Fruit fly (Drosophila melanogaster) whole organism, embryonic: ENCODE data around the gene CG13627.
A peak's percentile ranks its signal among the peaks of the same experiment; 100 is the strongest.

Experiments
- Ada2b ChIP-seq: fragments of 200-800 bp; sonication (Bioruptor generic); IDR thresholded peaks from 2 replicates; pipeline ENCODE4 v1.3.6; 2022; ENCODE audit warnings: missing biosample characterization, missing genetic modification characterization
- Aef1 ChIP-seq: fragments of 200-800 bp; sonication (Bioruptor generic); IDR thresholded peaks from 3 replicates; pipeline ENCODE4 v1.3.6; 2022; ENCODE audit warnings: missing biosample characterization, missing genetic modification characterization
- Bteb2 ChIP-seq: fragments of 200-800 bp; sonication (Bioruptor generic); optimal IDR thresholded peaks from 2 replicates; lab custom pipeline; 2016; ENCODE audit warnings: missing biosample characterization, missing genetic modification characterization
- CG11456 ChIP-seq: fragments of 200-800 bp; sonication (Bioruptor generic); IDR thresholded peaks from 3 replicates; pipeline ENCODE4 v1.3.6; 2022; ENCODE audit warnings: missing biosample characterization, missing genetic modification characterization
- CG12071 ChIP-seq: fragments of 200-800 bp; sonication (Bioruptor generic); optimal IDR thresholded peaks from 3 replicates; lab custom pipeline; 2018; ENCODE audit warnings: missing biosample characterization, mild to moderate bottlenecking, missing genetic modification characterization
- CG12942 ChIP-seq: fragments of 200-800 bp; sonication (Bioruptor generic); optimal IDR thresholded peaks from 3 replicates; lab custom pipeline; 2016; ENCODE audit warnings: missing biosample characterization, missing genetic modification characterization
- CG13775 ChIP-seq: fragments of 200-800 bp; sonication (Bioruptor generic); optimal IDR thresholded peaks from 3 replicates; lab custom pipeline; 2017; ENCODE audit warnings: missing biosample characterization, mild to moderate bottlenecking, missing genetic modification characterization
- CG14860 ChIP-seq: fragments of 200-800 bp; sonication (Bioruptor generic); IDR thresholded peaks from 3 replicates; pipeline ENCODE4 v1.3.6; 2022; ENCODE audit warnings: missing biosample characterization, missing genetic modification characterization; ENCODE audit not compliant: partially characterized antibody
- CG32532 ChIP-seq: fragments of 200-800 bp; sonication (Bioruptor generic); IDR thresholded peaks from 2 replicates; pipeline ENCODE4 v1.3.6; 2022; ENCODE audit warnings: missing biosample characterization, missing genetic modification characterization
- CG3838 ChIP-seq: fragments of 200-800 bp; sonication (Bioruptor generic); optimal IDR thresholded peaks from 3 replicates; lab custom pipeline; 2016; ENCODE audit warnings: missing biosample characterization, missing genetic modification characterization
- CG3847 ChIP-seq: fragments of 200-800 bp; sonication (Bioruptor generic); IDR thresholded peaks from 2 replicates; pipeline ENCODE4 v1.3.6; 2022; ENCODE audit warnings: missing biosample characterization, missing genetic modification characterization
- CG8944 ChIP-seq: fragments of 200-800 bp; sonication (Bioruptor generic); optimal IDR thresholded peaks from 3 replicates; lab custom pipeline; 2016; ENCODE audit warnings: missing biosample characterization, missing genetic modification characterization
- CG9797 ChIP-seq: fragments of 200-800 bp; sonication (Bioruptor generic); optimal IDR thresholded peaks from 3 replicates; lab custom pipeline; 2018; ENCODE audit warnings: missing biosample characterization, mild to moderate bottlenecking, missing genetic modification characterization
- Ets65A ChIP-seq: fragments of 200-800 bp; sonication (Bioruptor generic); peaks from one replicate; lab custom pipeline; 2016; ENCODE audit warnings: missing biosample characterization, missing genetic modification characterization
- H15 ChIP-seq: fragments of 200-800 bp; sonication (Bioruptor generic); IDR thresholded peaks from 3 replicates; pipeline ENCODE4 v1.3.6; 2022; ENCODE audit warnings: missing biosample characterization, missing genetic modification characterization
- Hr39 ChIP-seq: fragments of >200 bp; optimal IDR thresholded peaks from 2 replicates; lab custom pipeline; 2017
- Mad ChIP-seq: fragments of 200-800 bp; sonication (Bioruptor generic); optimal IDR thresholded peaks from 2 replicates; lab custom pipeline; 2016; ENCODE audit warnings: missing biosample characterization, missing genetic modification characterization
- Meics ChIP-seq: fragments of 200-800 bp; sonication (Bioruptor generic); optimal IDR thresholded peaks from 2 replicates; lab custom pipeline; 2017; ENCODE audit warnings: missing biosample characterization, mild to moderate bottlenecking, missing genetic modification characterization
- Mes4 ChIP-seq: fragments of 200-800 bp; sonication (Bioruptor generic); optimal IDR thresholded peaks from 2 replicates; lab custom pipeline; 2016; ENCODE audit warnings: missing biosample characterization, missing genetic modification characterization
- NK7.1 ChIP-seq: fragments of 200-800 bp; sonication (Bioruptor generic); optimal IDR thresholded peaks from 3 replicates; lab custom pipeline; 2016; ENCODE audit warnings: missing biosample characterization, missing genetic modification characterization
- NfI ChIP-seq: fragments of 200-800 bp; sonication (Bioruptor generic); optimal IDR thresholded peaks from 3 replicates; lab custom pipeline; 2018; ENCODE audit warnings: missing biosample characterization, mild to moderate bottlenecking, missing genetic modification characterization, moderate library complexity
- Side ChIP-seq: fragments of 200-800 bp; sonication (Bioruptor generic); optimal IDR thresholded peaks from 2 replicates; lab custom pipeline; 2016; ENCODE audit warnings: missing biosample characterization, missing genetic modification characterization
- Sin3A ChIP-seq: fragments of >200 bp; optimal IDR thresholded peaks from 2 replicates; lab custom pipeline; 2018
- ac ChIP-seq: fragments of 200-800 bp; sonication (Bioruptor generic); optimal IDR thresholded peaks from 3 replicates; lab custom pipeline; 2017; ENCODE audit warnings: missing biosample characterization, mild to moderate bottlenecking, missing genetic modification characterization
- ash1 ChIP-seq: fragments of 200-800 bp; sonication (Bioruptor generic); optimal IDR thresholded peaks from 2 replicates; lab custom pipeline; 2018; ENCODE audit warnings: missing biosample characterization, mild to moderate bottlenecking, missing genetic modification characterization
- cad ChIP-seq: fragments of >200 bp; optimal IDR thresholded peaks from 2 replicates; lab custom pipeline; 2017; ENCODE audit warnings: missing biosample characterization, missing genetic modification characterization
- esg ChIP-seq: fragments of 200-800 bp; sonication (Bioruptor generic); conservative IDR thresholded peaks from 2 replicates; pipeline ENCODE4 v1.3.6; 2022; ENCODE audit warnings: missing biosample characterization, missing genetic modification characterization
- eve ChIP-seq, 2 experiments: fragments of >200 bp; optimal IDR thresholded peaks; 2 replicates each; lab custom pipeline; 2017; ENCODE audit warnings: missing biosample characterization in 2 of 2, missing genetic modification characterization in 2 of 2
- gcm2 ChIP-seq: fragments of 200-800 bp; sonication (Bioruptor generic); optimal IDR thresholded peaks from 2 replicates; lab custom pipeline; 2016; ENCODE audit warnings: missing biosample characterization, missing genetic modification characterization
- ham ChIP-seq: fragments of 200-800 bp; sonication (Bioruptor generic); IDR thresholded peaks from 2 replicates; pipeline ENCODE4 v1.3.6; 2022; ENCODE audit warnings: missing biosample characterization, missing genetic modification characterization
- inv ChIP-seq: fragments of 200-800 bp; sonication (Bioruptor generic); IDR thresholded peaks from 2 replicates; pipeline ENCODE4 v1.3.6; 2022; ENCODE audit warnings: missing biosample characterization, missing genetic modification characterization; ENCODE audit not compliant: partially characterized antibody
- lola ChIP-seq, 3 experiments: fragments of >200 bp in 2 of 3; fragments of 200-800 bp in 1 of 3; sonication (Bioruptor generic) in 1 of 3; optimal IDR thresholded peaks; 2 replicates each; lab custom pipeline; 2017 to 2019; ENCODE audit warnings: missing biosample characterization in 3 of 3, missing genetic modification characterization in 3 of 3, mild to moderate bottlenecking in 1 of 3, moderate library complexity in 1 of 3
- luna ChIP-seq: fragments of 200-800 bp; sonication (Bioruptor generic); optimal IDR thresholded peaks from 2 replicates; lab custom pipeline; 2016; ENCODE audit warnings: missing biosample characterization, missing genetic modification characterization
- nom ChIP-seq: fragments of 200-800 bp; sonication (Bioruptor generic); optimal IDR thresholded peaks from 2 replicates; lab custom pipeline; 2017; ENCODE audit warnings: missing biosample characterization, missing genetic modification characterization, mild to moderate bottlenecking, moderate library complexity, missing genetic modification reagents
- run ChIP-seq: fragments of 200-800 bp; sonication (Bioruptor generic); optimal IDR thresholded peaks from 3 replicates; lab custom pipeline; 2018; ENCODE audit warnings: missing biosample characterization, mild to moderate bottlenecking, missing genetic modification characterization
- salm ChIP-seq: fragments of 200-800 bp; sonication (Bioruptor generic); optimal IDR thresholded peaks from 2 replicates; lab custom pipeline; 2018; ENCODE audit warnings: missing biosample characterization, mild to moderate bottlenecking, missing genetic modification characterization
- sob ChIP-seq: fragments of 200-800 bp; sonication (Bioruptor generic); IDR thresholded peaks from 2 replicates; pipeline ENCODE4 v1.3.6; 2022; ENCODE audit warnings: missing biosample characterization, missing genetic modification characterization
- sug ChIP-seq: fragments of 200-800 bp; optimal IDR thresholded peaks from 2 replicates; lab custom pipeline; 2019; ENCODE audit warnings: missing biosample characterization, mild to moderate bottlenecking, missing genetic modification characterization, moderate library complexity
- toy ChIP-seq: fragments of 200-800 bp; sonication (Bioruptor generic); IDR thresholded peaks from 2 replicates; pipeline ENCODE4 v1.3.6; 2022; ENCODE audit warnings: missing biosample characterization, missing genetic modification characterization
- trem ChIP-seq: fragments of 200-800 bp; optimal IDR thresholded peaks from 3 replicates; lab custom pipeline; 2019; ENCODE audit warnings: missing biosample characterization, mild to moderate bottlenecking, missing genetic modification characterization, moderate library complexity
- ttk ChIP-seq: fragments of 200-800 bp; sonication (Bioruptor generic); IDR thresholded peaks from 2 replicates; pipeline ENCODE4 v2.1.2; 2022; ENCODE audit warnings: missing biosample characterization, missing genetic modification characterization
- zen2 ChIP-seq: fragments of 200-800 bp; sonication (Bioruptor generic); IDR thresholded peaks from 3 replicates; pipeline ENCODE4 v1.3.6; 2022; ENCODE audit warnings: missing biosample characterization, missing genetic modification characterization; ENCODE audit not compliant: partially characterized antibody

Gene CG13627

DNA sequence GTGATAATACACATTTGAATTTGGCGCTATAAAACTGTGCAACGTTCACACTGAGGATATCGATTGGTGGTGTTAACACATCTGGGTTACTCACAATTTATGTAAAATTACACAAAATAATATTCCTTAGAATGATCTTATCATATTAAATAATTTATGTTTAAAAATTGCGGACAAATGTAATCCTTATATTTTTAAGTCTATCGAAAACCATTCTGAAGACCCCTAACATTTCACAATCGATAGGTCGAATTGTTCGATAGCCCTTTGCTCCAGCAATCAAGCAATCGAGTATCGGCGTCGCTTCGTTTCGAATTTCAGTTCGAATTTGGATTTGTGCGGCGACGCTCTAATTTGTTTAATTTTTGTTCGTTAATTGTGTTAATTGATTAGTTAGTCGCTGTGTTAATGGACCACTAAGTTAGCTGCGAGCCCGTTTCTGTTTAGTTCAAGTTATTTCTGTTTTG, 41.0 kb downstream of the CG13627 start, which contains the start of gene asp (continued):
- TF ChIP-seq ttk (GFP tag; lab: Robert Waterston, UW) (no peak), NK7.1 (no peak), CG12942 (GFP tag; lab: Kevin White, UChicago) (no peak), CG3838 (no peak), trem (tag; lab: Kevin White, UChicago) (peak; percentile 81), esg (GFP tag; lab: Robert Waterston, UW) (no peak), sob (GFP tag; lab: Robert Waterston, UW) (0 out of 2 replicates have a peak, but pooled peaks have one; percentile 21), NfI (GFP tag; lab: Kevin White, UChicago) (no peak), sug (no peak), cad (GFP tag; lab: Kevin White, UChicago) (no peak), eve (GFP tag; optimal IDR thresholded peaks at IDR 0.05; lab: Kevin White, UChicago) (no peak), Mes4 (GFP tag; lab: Kevin White, UChicago) (no peak), ash1 (no peak), CG13775 (GFP tag; lab: Kevin White, UChicago) (no peak), CG8944 (GFP tag; lab: Kevin White, UChicago) (no peak), Mad (GFP tag; lab: Kevin White, UChicago) (no peak), Meics (GFP tag; lab: Kevin White, UChicago) (no peak), zen2 (GFP tag; lab: Robert Waterston, UW) (peak; percentile 54), Sin3A (peak; percentile 27), luna (GFP tag; lab: Kevin White, UChicago) (no peak), CG14860 (GFP tag; lab: Robert Waterston, UW) (peak; percentile 94), Hr39 (lab: Kevin White, UChicago) (no peak), run (tag; lab: Kevin White, UChicago) (no peak), CG11456 (GFP tag; lab: Robert Waterston, UW) (no peak), CG9797 (GFP tag; lab: Kevin White, UChicago) (peak; percentile 59), inv (GFP tag; lab: Robert Waterston, UW) (peak; percentile 74), Ada2b (GFP tag; lab: Robert Waterston, UW) (0 out of 2 replicates have a peak, but pooled peaks have one; percentile 10), H15 (no peak), nom (GFP tag; lab: Kevin White, UChicago) (no peak), CG12071 (GFP tag; lab: Kevin White, UChicago) (no peak), Bteb2 (GFP tag; lab: Kevin White, UChicago) (no peak), ham (GFP tag; lab: Robert Waterston, UW) (no peak), CG3847 (peak; percentile 39; the same call in 1 of the 2 replicates), lola (GFP tag; optimal IDR thresholded peaks at IDR 0.05; lab: Kevin White, UChicago) (no peak), Aef1 (GFP tag; lab: Robert Waterston, UW) (no peak), ac (GFP tag; lab: Kevin White, UChicago) (no peak), CG32532 (GFP tag; lab: Robert Waterston, UW) (no peak), gcm2 (no peak), salm (no peak), toy (GFP tag; lab: Robert Waterston, UW) (no peak)
- TF ChIP-seq, all 482 proteins: peak for 87

DNA sequence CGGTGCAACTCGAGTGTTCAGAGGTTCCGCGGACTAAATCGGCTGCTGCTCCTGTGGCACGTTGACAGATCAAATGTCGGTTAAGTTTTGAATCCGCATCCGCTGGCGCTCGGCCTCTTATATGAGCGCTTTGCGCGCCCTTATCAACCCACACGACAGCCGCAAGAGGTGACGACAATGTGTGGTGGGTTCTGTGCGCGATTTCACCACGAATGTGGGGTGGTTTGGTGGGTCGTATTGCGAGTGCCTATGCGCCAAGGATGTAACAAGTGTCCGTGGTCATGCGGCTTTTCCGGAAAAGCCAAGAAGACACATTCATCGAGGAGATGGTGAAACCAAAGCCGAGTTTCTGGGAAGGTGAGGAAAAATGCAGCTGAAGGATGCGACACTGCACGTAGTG, 52.4 kb downstream of the CG13627 start, which contains the start of gene AstA:
TSS of gene AstA (minus strand) at position 101 of the 400 bp plus-strand sequence.
- TF ChIP-seq Side (GFP tag; lab: Kevin White, UChicago) (no peak), Ets65A (peak; percentile 43)
